Worm (Caenorhabditis elegans): ENCODE results near the gene pink-1.

- no peak for TF ChIP-seq fkh-10 (GFP tag; optimal IDR thresholded peaks at IDR 0.05)
- no peak for TF ChIP-seq nhr-11 (tag; optimal IDR thresholded peaks at IDR 0.05)
- TF ChIP-seq ahr-1 (tag; optimal IDR thresholded peaks at IDR 0.05): no peak
These were observed 15.8 kb downstream of the pink-1 start, which contains the start of gene pkc-3 for ce11 chrII:5379614-5380077.
